Worm (Caenorhabditis elegans) whole organism, L4 larva: Measurements from ENCODE around the gene cutl-12.

Source experiments
- aly-2 ChIP-seq: sonication (generic microtip); optimal IDR thresholded peaks from 2 replicates; lab custom pipeline; 2018; ENCODE audit warnings: missing biosample characterization, missing genetic modification characterization
- dmd-8 ChIP-seq: fragments of 200-800 bp; sonication (Bioruptor generic); IDR thresholded peaks from 2 replicates; pipeline ENCODE4 v1.3.6; 2022; ENCODE audit warnings: missing genetic modification characterization, missing compliant biosample characterization
- dve-1 ChIP-seq: sonication (generic microtip); optimal IDR thresholded peaks from 2 replicates; lab custom pipeline; 2017; ENCODE audit warnings: antibody characterized with exemption, mild to moderate bottlenecking, missing genetic modification characterization, missing compliant biosample characterization; ENCODE audit not compliant: insufficient read depth
- lin-15B ChIP-seq: fragments of 150-350 bp; sonication (generic microtip); optimal IDR thresholded peaks from 3 replicates; lab custom pipeline; 2014; ENCODE audit warnings: missing biosample characterization, missing genetic modification characterization
- lsy-2 ChIP-seq, 2 experiments: fragments of 150-350 bp in 1 of 2; sonication (generic microtip) in 1 of 2; optimal IDR thresholded peaks; 2 replicates each; lab custom pipeline; 2014 to 2017; ENCODE audit warnings: missing biosample characterization in 2 of 2, missing genetic modification characterization in 2 of 2
- nhr-28 ChIP-seq: fragments of 150-350 bp; optimal IDR thresholded peaks from 2 replicates; lab custom pipeline; 2014; ENCODE audit warnings: missing biosample characterization, missing genetic modification characterization
- nhr-76 ChIP-seq: fragments of 150-350 bp; optimal IDR thresholded peaks from 2 replicates; lab custom pipeline; 2014; ENCODE audit warnings: missing biosample characterization, missing genetic modification characterization
- pha-4 ChIP-seq, 2 experiments: fragments of 150-350 bp in 1 of 2; fragments of 200-800 bp in 1 of 2; sonication (Bioruptor generic) in 1 of 2; IDR thresholded peaks in 1 of 2; optimal IDR thresholded peaks in 1 of 2; 2 replicates each; pipeline versions ENCODE4 v1.3.6 to Lab custom; 2014 to 2022; ENCODE audit warnings: missing genetic modification characterization in 2 of 2, missing genetic modification reagents in 2 of 2, missing biosample characterization in 1 of 2, missing compliant biosample characterization in 1 of 2
- pqm-1 ChIP-seq: sonication (generic microtip); optimal IDR thresholded peaks from 2 replicates; lab custom pipeline; 2017; ENCODE audit warnings: missing biosample characterization, missing genetic modification characterization
- unc-62 ChIP-seq, 3 experiments: fragments of 150-350 bp in 1 of 3; sonication (generic microtip); optimal IDR thresholded peaks in 2 of 3; peaks in 1 of 3; 1 replicate in 1 of 3; 2 replicates in 2 of 3; lab custom pipeline; 2014 to 2017; ENCODE audit warnings: missing biosample characterization in 3 of 3, missing genetic modification characterization in 3 of 3, missing genetic modification reagents in 3 of 3, missing genotype in 1 of 3

ce11 chrII:8648843-8649242 lies 14.6 kb upstream of the cutl-12 start:
- TF ChIP-seq pqm-1 (tag; lab: Kevin White, UChicago) (no peak), unc-62 (GFP tag; optimal IDR thresholded peaks at IDR 0.05 in 1 of 2; lab: Kevin White, UChicago) (no peak), unc-62 (tag; optimal IDR thresholded peaks at IDR 0.05; lab: Kevin White, UChicago) (no peak), lin-15B (tag; lab: Kevin White, UChicago) (no peak), dmd-8 (GFP tag; lab: Robert Waterston, UW) (no peak), pha-4 (GFP tag; IDR thresholded peaks at IDR 0.05; lab: Robert Waterston, UW) (no peak), pha-4 (tag; optimal IDR thresholded peaks at IDR 0.05; lab: Kevin White, UChicago) (no peak), lsy-2 (tag; optimal IDR thresholded peaks at IDR 0.05; lab: Kevin White, UChicago) (no peak), aly-2 (no peak), nhr-76 (tag; lab: Kevin White, UChicago) (no peak), dve-1 (tag; lab: Kevin White, UChicago) (no peak), nhr-28 (tag; lab: Kevin White, UChicago) (no peak)
